Worm (Caenorhabditis elegans) whole organism, young adult: ENCODE measurements around the gene ceh-82.

Source experiments
- C06A6.2 ChIP-seq: fragments of 200-800 bp; sonication (Bioruptor generic); conservative IDR thresholded peaks from 2 replicates; pipeline ENCODE4 v1.3.6; 2022; ENCODE audit warnings: missing genetic modification characterization, missing compliant biosample characterization
- D2030.7 ChIP-seq: fragments of 200-800 bp; sonication (Bioruptor generic); IDR thresholded peaks from 2 replicates; pipeline ENCODE4 v1.3.6; 2022; ENCODE audit warnings: missing genetic modification reagents, missing genetic modification characterization, missing compliant biosample characterization
- F10E7.11 ChIP-seq: sonication (generic microtip); optimal IDR thresholded peaks from 2 replicates; lab custom pipeline; 2017; ENCODE audit warnings: mild to moderate bottlenecking, missing genetic modification characterization, moderate library complexity, missing compliant biosample characterization
- F23B12.7 ChIP-seq: sonication (generic microtip); optimal IDR thresholded peaks from 2 replicates; lab custom pipeline; 2017; ENCODE audit warnings: missing genetic modification characterization, mild to moderate bottlenecking, missing compliant biosample characterization, antibody characterized with exemption, moderate library complexity; ENCODE audit not compliant: insufficient read depth
- F39B2.1 ChIP-seq: fragments of 200-800 bp; sonication (Bioruptor generic); IDR thresholded peaks from 2 replicates; pipeline ENCODE4 v1.3.6; 2022; ENCODE audit warnings: missing genetic modification reagents, missing genetic modification characterization, missing compliant biosample characterization
- F57C9.4 ChIP-seq: sonication (generic microtip); optimal IDR thresholded peaks from 2 replicates; lab custom pipeline; 2017; ENCODE audit warnings: mild to moderate bottlenecking, missing genetic modification characterization, missing compliant biosample characterization
- K11D2.4 ChIP-seq: fragments of 200-800 bp; sonication (Bioruptor generic); IDR thresholded peaks from 2 replicates; pipeline ENCODE4 v1.3.6; 2022; ENCODE audit warnings: missing genetic modification reagents, missing genetic modification characterization, missing compliant biosample characterization
- K12H6.12 ChIP-seq: fragments of 200-800 bp; sonication (Bioruptor generic); optimal IDR thresholded peaks from 2 replicates; lab custom pipeline; 2018; ENCODE audit warnings: mild to moderate bottlenecking, missing genetic modification characterization, missing compliant biosample characterization
- Y53G8AR.9 ChIP-seq: fragments of 200-800 bp; sonication (Bioruptor generic); conservative IDR thresholded peaks from 2 replicates; pipeline ENCODE4 v1.3.6; 2022; ENCODE audit warnings: missing genetic modification reagents, missing genetic modification characterization, missing compliant biosample characterization
- Y56A3A.18 ChIP-seq: fragments of 200-800 bp; sonication (Bioruptor generic); IDR thresholded peaks from 2 replicates; pipeline ENCODE4 v1.3.6; 2022; ENCODE audit warnings: missing genetic modification reagents, missing genetic modification characterization, missing compliant biosample characterization
- athp-1 ChIP-seq: sonication (generic microtip); optimal IDR thresholded peaks from 2 replicates; lab custom pipeline; 2017; ENCODE audit warnings: mild to moderate bottlenecking, missing genetic modification characterization, missing compliant biosample characterization
- attf-6 ChIP-seq: fragments of 200-800 bp; sonication (Bioruptor generic); IDR thresholded peaks from 2 replicates; pipeline ENCODE4 v1.3.6; 2022; ENCODE audit warnings: missing genetic modification reagents, missing genetic modification characterization, missing compliant biosample characterization
- ccch-3 ChIP-seq: fragments of 200-800 bp; sonication (Bioruptor generic); optimal IDR thresholded peaks from 2 replicates; lab custom pipeline; 2018; ENCODE audit warnings: mild to moderate bottlenecking, missing genetic modification characterization, missing compliant biosample characterization
- cebp-1 ChIP-seq, 2 experiments: fragments of 200-800 bp in 1 of 2; sonication (Bioruptor generic) in 1 of 2; sonication (generic microtip) in 1 of 2; IDR thresholded peaks in 1 of 2; optimal IDR thresholded peaks in 1 of 2; 2 replicates each; pipeline versions ENCODE4 v1.3.6 to Lab custom; 2017 to 2022; ENCODE audit warnings: missing compliant biosample characterization in 2 of 2, missing genetic modification characterization in 2 of 2, mild to moderate bottlenecking in 1 of 2, missing genetic modification reagents in 1 of 2, moderate library complexity in 1 of 2
- ceh-91 ChIP-seq: fragments of 200-800 bp; sonication (Bioruptor generic); IDR thresholded peaks from 2 replicates; pipeline ENCODE4 v1.3.6; 2022; ENCODE audit warnings: missing genetic modification reagents, missing genetic modification characterization, missing compliant biosample characterization
- chd-7 ChIP-seq: sonication (generic microtip); optimal IDR thresholded peaks from 2 replicates; lab custom pipeline; 2016; ENCODE audit warnings: mild to moderate bottlenecking, missing genetic modification characterization, moderate library complexity, missing compliant biosample characterization
- dpff-1 ChIP-seq: sonication (generic microtip); optimal IDR thresholded peaks from 2 replicates; lab custom pipeline; 2017; ENCODE audit warnings: mild to moderate bottlenecking, missing genetic modification characterization, missing compliant biosample characterization
- efl-1 ChIP-seq: fragments of 150-350 bp; optimal IDR thresholded peaks from 2 replicates; lab custom pipeline; 2014; ENCODE audit warnings: missing biosample characterization, missing genetic modification reagents, missing genetic modification characterization
- egl-44 ChIP-seq: fragments of 200-800 bp; sonication (Bioruptor generic); IDR thresholded peaks from 2 replicates; pipeline ENCODE4 v1.3.6; 2022; ENCODE audit warnings: missing genetic modification reagents, missing genetic modification characterization, missing compliant biosample characterization
- ekl-4 ChIP-seq: fragments of 200-800 bp; sonication (Bioruptor generic); IDR thresholded peaks from 2 replicates; pipeline ENCODE4 v1.3.6; 2022; ENCODE audit warnings: missing genetic modification reagents, missing genetic modification characterization, missing compliant biosample characterization
- ets-4 ChIP-seq: fragments of 200-800 bp; sonication (Bioruptor generic); optimal IDR thresholded peaks from 2 replicates; lab custom pipeline; 2018; ENCODE audit warnings: mild to moderate bottlenecking, missing genetic modification characterization, missing compliant biosample characterization
- gei-17 ChIP-seq: fragments of 200-800 bp; sonication (Bioruptor generic); optimal IDR thresholded peaks from 2 replicates; lab custom pipeline; 2018; ENCODE audit warnings: mild to moderate bottlenecking, missing genetic modification characterization, missing compliant biosample characterization
- hmg-20 ChIP-seq: fragments of 200-800 bp; sonication (Bioruptor generic); IDR thresholded peaks from 2 replicates; pipeline ENCODE4 v1.3.6; 2022; ENCODE audit warnings: missing genetic modification reagents, missing genetic modification characterization, missing compliant biosample characterization
- lin-26 ChIP-seq: fragments of 200-800 bp; sonication (Bioruptor generic); IDR thresholded peaks from 2 replicates; pipeline ENCODE4 v1.3.6; 2022; ENCODE audit warnings: missing genetic modification reagents, missing genetic modification characterization, missing compliant biosample characterization
- lsl-1 ChIP-seq: fragments of 200-800 bp; sonication (Bioruptor generic); optimal IDR thresholded peaks from 2 replicates; lab custom pipeline; 2018; ENCODE audit warnings: mild to moderate bottlenecking, missing genetic modification characterization, moderate library complexity, missing compliant biosample characterization
- lsy-27 ChIP-seq: sonication (generic microtip); optimal IDR thresholded peaks from 2 replicates; lab custom pipeline; 2017; ENCODE audit warnings: missing genetic modification characterization, mild to moderate bottlenecking, missing compliant biosample characterization, antibody characterized with exemption, missing genotype, borderline replicate concordance; ENCODE audit not compliant: insufficient read depth
- madf-10 ChIP-seq: sonication (generic microtip); optimal IDR thresholded peaks from 2 replicates; lab custom pipeline; 2016; ENCODE audit warnings: mild to moderate bottlenecking, missing genetic modification characterization, missing compliant biosample characterization
- madf-3 ChIP-seq: fragments of 200-800 bp; sonication (Bioruptor generic); IDR thresholded peaks from 2 replicates; pipeline ENCODE4 v1.3.6; 2022; ENCODE audit warnings: missing genetic modification reagents, missing genetic modification characterization, missing compliant biosample characterization
- madf-6 ChIP-seq: fragments of 200-800 bp; sonication (Bioruptor generic); IDR thresholded peaks from 2 replicates; pipeline ENCODE4 v1.3.6; 2022; ENCODE audit warnings: missing genetic modification reagents, missing genetic modification characterization, missing compliant biosample characterization
- mcd-1 ChIP-seq: fragments of 200-800 bp; sonication (Bioruptor generic); IDR thresholded peaks from 2 replicates; pipeline ENCODE4 v1.3.6; 2022; ENCODE audit warnings: missing genetic modification reagents, missing genetic modification characterization, missing compliant biosample characterization
- mel-28 ChIP-seq: sonication (generic microtip); optimal IDR thresholded peaks from 2 replicates; lab custom pipeline; 2016; ENCODE audit warnings: borderline replicate concordance, mild to moderate bottlenecking, missing genetic modification characterization, missing compliant biosample characterization
- mes-4 ChIP-seq: sonication (generic microtip); optimal IDR thresholded peaks from 2 replicates; lab custom pipeline; 2016; ENCODE audit warnings: missing genotype, missing genetic modification characterization, missing compliant biosample characterization
- nhr-120 ChIP-seq: fragments of 200-800 bp; sonication (Bioruptor generic); IDR thresholded peaks from 2 replicates; pipeline ENCODE4 v1.3.6; 2022; ENCODE audit warnings: missing genetic modification characterization, missing compliant biosample characterization
- rcor-1 ChIP-seq: fragments of 200-800 bp; sonication (Bioruptor generic); IDR thresholded peaks from 2 replicates; pipeline ENCODE4 v1.3.6; 2022; ENCODE audit warnings: missing genetic modification reagents, missing genetic modification characterization, missing compliant biosample characterization
- snpc-1.3 ChIP-seq: sonication (generic microtip); optimal IDR thresholded peaks from 2 replicates; lab custom pipeline; 2017; ENCODE audit warnings: missing genetic modification characterization, mild to moderate bottlenecking, missing compliant biosample characterization, antibody characterized with exemption, moderate library complexity, missing genotype, missing genetic modification reagents; ENCODE audit not compliant: insufficient read depth
- snpc-4 ChIP-seq, 5 experiments: fragments of 150-350 bp in 1 of 5; sonication (generic microtip) in 4 of 5; optimal IDR thresholded peaks; 2 replicates each; lab custom pipeline; 2014 to 2018; ENCODE audit warnings: missing genetic modification characterization in 5 of 5, missing biosample characterization in 3 of 5, antibody characterized with exemption in 2 of 5, mild to moderate bottlenecking in 2 of 5, missing compliant biosample characterization in 2 of 5, missing genotype in 2 of 5, moderate library complexity in 2 of 5, missing genetic modification reagents in 1 of 5
- somi-1 ChIP-seq: fragments of 200-800 bp; sonication (Bioruptor generic); optimal IDR thresholded peaks from 2 replicates; lab custom pipeline; 2018; ENCODE audit warnings: mild to moderate bottlenecking, missing genetic modification characterization, missing compliant biosample characterization
- unc-62 ChIP-seq: fragments of 150-350 bp; optimal IDR thresholded peaks from 2 replicates; lab custom pipeline; 2014; ENCODE audit warnings: missing biosample characterization, missing genetic modification reagents, missing genetic modification characterization
- zfh-2 ChIP-seq: fragments of 200-800 bp; sonication (Bioruptor generic); conservative IDR thresholded peaks from 2 replicates; pipeline ENCODE4 v1.3.6; 2022; ENCODE audit warnings: missing genetic modification reagents, missing genetic modification characterization, missing compliant biosample characterization
- ztf-18 ChIP-seq: sonication (generic microtip); optimal IDR thresholded peaks from 2 replicates; lab custom pipeline; 2016; ENCODE audit warnings: missing genotype, mild to moderate bottlenecking, missing genetic modification characterization, missing compliant biosample characterization
- ztf-28 ChIP-seq: fragments of 200-800 bp; sonication (Bioruptor generic); IDR thresholded peaks from 2 replicates; pipeline ENCODE4 v1.3.6; 2022; ENCODE audit warnings: missing genetic modification reagents, missing genetic modification characterization, missing compliant biosample characterization

Gene ceh-82

ce11 chrII:1742535-1742934 lies 10.5 kb downstream of the ceh-82 start, which contains the start of gene F36H5.12:
TSS of gene F36H5.12 (plus strand) at chrII:1742835.
- TF ChIP-seq unc-62 = no peak
- TF ChIP-seq C06A6.2 (GFP tag; lab: Robert Waterston, UW) = no peak
- no peak for TF ChIP-seq F57C9.4 (tag; lab: Kevin White, UChicago)
- TF ChIP-seq snpc-4 (GFP tag; optimal IDR thresholded peaks at IDR 0.05; lab: Kevin White, UChicago) = no peak
- no peak for TF ChIP-seq snpc-4 (tag; optimal IDR thresholded peaks at IDR 0.05; lab: Kevin White, UChicago)
- TF ChIP-seq madf-6 = no peak
- TF ChIP-seq egl-44 = no peak
- no peak for TF ChIP-seq ekl-4 (GFP tag; lab: Robert Waterston, UW)
- no peak for TF ChIP-seq lsy-27 (tag; lab: Kevin White, UChicago)
- no peak for TF ChIP-seq mes-4 (tag; lab: Kevin White, UChicago)
- TF ChIP-seq ceh-91 = no peak
- TF ChIP-seq lin-26 = no peak
- TF ChIP-seq Y56A3A.18 (GFP tag; lab: Robert Waterston, UW) = no peak
- no peak for TF ChIP-seq F23B12.7 (tag; lab: Kevin White, UChicago)
- no peak for TF ChIP-seq gei-17 (GFP tag; lab: Kevin White, UChicago)
- TF ChIP-seq snpc-1.3 (tag; lab: Kevin White, UChicago) = no peak
- no peak for TF ChIP-seq attf-6 (GFP tag; lab: Robert Waterston, UW)
- no peak for TF ChIP-seq lsl-1 (GFP tag; lab: Kevin White, UChicago)
- no peak for TF ChIP-seq ztf-18
- TF ChIP-seq hmg-20 (GFP tag; lab: Robert Waterston, UW) = no peak

- TF ChIP-seq madf-3 (no peak), egl-44 (no peak), efl-1 (no peak), athp-1 (tag; lab: Kevin White, UChicago) (no peak), madf-10 (tag; lab: Kevin White, UChicago) (no peak), F39B2.1 (GFP tag; lab: Robert Waterston, UW) (no peak), rcor-1 (GFP tag; lab: Robert Waterston, UW) (no peak), Y53G8AR.9 (GFP tag; lab: Robert Waterston, UW) (no peak), mcd-1 (GFP tag; lab: Robert Waterston, UW) (no peak), F10E7.11 (tag; lab: Kevin White, UChicago) (no peak), ztf-28 (no peak), lin-26 (no peak), F57C9.4 (tag; lab: Kevin White, UChicago) (no peak), lsl-1 (GFP tag; lab: Kevin White, UChicago) (no peak), K12H6.12 (tag; lab: Kevin White, UChicago) (no peak), zfh-2 (GFP tag; lab: Robert Waterston, UW) (no peak)
Measured at ce11 chrII:1744183-1744582, 12.2 kb downstream of the ceh-82 start, which contains the start of gene clec-19. TSS of gene clec-19 (plus strand) at chrII:1744483.

ce11 chrII:1750413-1750812 lies 18.4 kb downstream of the ceh-82 start, which contains the start of the genes F36H5.13 and F36H5.8:
TSS of gene F36H5.13 (minus strand) at chrII:1750513.
TSS of gene F36H5.8 (minus strand) at chrII:1750686.
- TF ChIP-seq nhr-120 = no peak
- no peak for TF ChIP-seq efl-1
- TF ChIP-seq dpff-1 (tag; lab: Kevin White, UChicago) = no peak
- no peak for TF ChIP-seq D2030.7
- TF ChIP-seq ccch-3 (GFP tag; lab: Kevin White, UChicago) = no peak
- TF ChIP-seq snpc-4 (GFP tag; optimal IDR thresholded peaks at IDR 0.05; lab: Kevin White, UChicago) = no peak
- TF ChIP-seq snpc-4 (tag; optimal IDR thresholded peaks at IDR 0.05; lab: Kevin White, UChicago) = no peak
- TF ChIP-seq K11D2.4 (GFP tag; lab: Robert Waterston, UW) = no peak
- no peak for TF ChIP-seq somi-1 (GFP tag; lab: Kevin White, UChicago)
- TF ChIP-seq cebp-1 (GFP tag; IDR thresholded peaks at IDR 0.05; lab: Robert Waterston, UW) = no peak
- no peak for TF ChIP-seq cebp-1 (tag; optimal IDR thresholded peaks at IDR 0.05; lab: Kevin White, UChicago)
- no peak for TF ChIP-seq mel-28
- no peak for TF ChIP-seq chd-7
- no peak for TF ChIP-seq ets-4 (GFP tag; lab: Kevin White, UChicago)
- no peak for TF ChIP-seq F10E7.11 (tag; lab: Kevin White, UChicago)
